Fruit fly (Drosophila melanogaster) whole organism, embryonic: ENCODE data around the gene CG11279.

Experiments used
- Awh ChIP-seq: fragments of 200-800 bp; sonication (Bioruptor generic); IDR thresholded peaks from 2 replicates; pipeline ENCODE4, ENCODE4 v1.3.6; 2022; ENCODE audit warnings: missing biosample characterization, missing genetic modification characterization
- CG13287 ChIP-seq: fragments of 200-800 bp; sonication (Bioruptor generic); IDR thresholded peaks from 2 replicates; pipeline ENCODE4 v1.3.6; 2022; ENCODE audit warnings: missing biosample characterization, missing genetic modification characterization; ENCODE audit not compliant: partially characterized antibody
- CG17361 ChIP-seq: fragments of 200-800 bp; sonication (Bioruptor generic); IDR thresholded peaks from 3 replicates; pipeline ENCODE4 v1.3.6; 2022; ENCODE audit warnings: missing biosample characterization, missing genetic modification characterization
- CrebB ChIP-seq: fragments of 200-800 bp; sonication (Bioruptor generic); optimal IDR thresholded peaks from 3 replicates; lab custom pipeline; 2018; ENCODE audit warnings: missing biosample characterization, mild to moderate bottlenecking, missing genetic modification characterization
- NfI ChIP-seq: fragments of 200-800 bp; sonication (Bioruptor generic); optimal IDR thresholded peaks from 3 replicates; lab custom pipeline; 2018; ENCODE audit warnings: missing biosample characterization, mild to moderate bottlenecking, missing genetic modification characterization, moderate library complexity
- luna ChIP-seq: fragments of 200-800 bp; sonication (Bioruptor generic); optimal IDR thresholded peaks from 2 replicates; lab custom pipeline; 2016; ENCODE audit warnings: missing biosample characterization, missing genetic modification characterization
- sens ChIP-seq: fragments of 200-800 bp; sonication (Bioruptor generic); peaks from one replicate; lab custom pipeline; 2016; ENCODE audit warnings: missing biosample characterization, missing genetic modification characterization
- toy ChIP-seq: fragments of 200-800 bp; sonication (Bioruptor generic); IDR thresholded peaks from 2 replicates; pipeline ENCODE4 v1.3.6; 2022; ENCODE audit warnings: missing biosample characterization, missing genetic modification characterization

DNA sequence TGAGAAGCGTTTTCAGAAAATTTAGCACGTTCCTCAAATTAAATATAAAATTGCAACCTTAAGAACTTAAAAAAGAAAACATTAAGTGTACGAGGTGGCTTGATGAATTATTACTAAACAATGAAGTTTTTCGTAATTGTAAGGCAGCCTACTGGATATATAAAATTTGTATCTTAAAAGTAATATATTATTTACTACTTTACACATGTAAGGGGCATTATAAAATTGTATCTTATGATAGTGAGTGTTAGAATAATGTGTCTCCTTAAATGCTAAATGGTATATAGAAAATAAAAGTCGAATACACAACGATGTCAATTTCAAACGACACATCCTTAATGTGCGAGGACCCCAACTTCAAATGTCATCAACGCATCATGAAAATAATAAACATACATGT is 43.1 kb downstream of the CG11279 start, which contains the start of gene CG11251:
- TF ChIP-seq luna (GFP tag; lab: Kevin White, UChicago) (no peak), CG17361 (no peak), sens (GFP tag; lab: Kevin White, UChicago) (no peak), CrebB (tag; lab: Kevin White, UChicago) (no peak), Awh (GFP tag; lab: Robert Waterston, UW) (no peak), NfI (GFP tag; lab: Kevin White, UChicago) (no peak), CG13287 (no peak), toy (GFP tag; lab: Robert Waterston, UW) (no peak)
